Fruit fly (Drosophila melanogaster) whole organism, embryonic: ENCODE results near the gene mon2.

Source experiments
- Abd-B ChIP-seq: fragments of 200-800 bp; sonication (Bioruptor generic); optimal IDR thresholded peaks from 2 replicates; lab custom pipeline; 2018; ENCODE audit warnings: missing biosample characterization, mild to moderate bottlenecking, missing genetic modification characterization, moderate library complexity
- Aef1 ChIP-seq: fragments of 200-800 bp; sonication (Bioruptor generic); IDR thresholded peaks from 3 replicates; pipeline ENCODE4 v1.3.6; 2022; ENCODE audit warnings: missing biosample characterization, missing genetic modification characterization
- BtbVII ChIP-seq: fragments of 200-800 bp; sonication (Bioruptor generic); optimal IDR thresholded peaks from 3 replicates; lab custom pipeline; 2017; ENCODE audit warnings: missing biosample characterization, mild to moderate bottlenecking, missing genetic modification characterization
- C15 ChIP-seq: fragments of 200-800 bp; sonication (Bioruptor generic); IDR thresholded peaks from 3 replicates; pipeline ENCODE4 v1.3.6; 2022; ENCODE audit warnings: missing biosample characterization, missing genetic modification characterization
- CG10321 ChIP-seq: fragments of 200-800 bp; sonication (Bioruptor generic); IDR thresholded peaks from 2 replicates; pipeline ENCODE4 v1.3.6; 2022; ENCODE audit warnings: missing biosample characterization, missing genetic modification characterization
- CG10565 ChIP-seq: fragments of 200-800 bp; sonication (Bioruptor generic); optimal IDR thresholded peaks from 3 replicates; lab custom pipeline; 2016; ENCODE audit warnings: missing biosample characterization, mild to moderate bottlenecking, missing genetic modification characterization
- CG12299 ChIP-seq: fragments of 200-800 bp; sonication (Bioruptor generic); optimal IDR thresholded peaks from 2 replicates; lab custom pipeline; 2018; ENCODE audit warnings: missing biosample characterization, mild to moderate bottlenecking, missing genetic modification characterization
- CG12942 ChIP-seq: fragments of 200-800 bp; sonication (Bioruptor generic); optimal IDR thresholded peaks from 3 replicates; lab custom pipeline; 2016; ENCODE audit warnings: missing biosample characterization, missing genetic modification characterization
- CG15269 ChIP-seq: fragments of 200-800 bp; sonication (Bioruptor generic); optimal IDR thresholded peaks from 2 replicates; lab custom pipeline; 2018; ENCODE audit warnings: missing biosample characterization, mild to moderate bottlenecking, missing genetic modification characterization, moderate library complexity
- CG1529 ChIP-seq: fragments of 200-800 bp; sonication (Bioruptor generic); optimal IDR thresholded peaks from 3 replicates; lab custom pipeline; 2018; ENCODE audit warnings: missing biosample characterization, missing genetic modification characterization
- CG16813 ChIP-seq: fragments of 200-800 bp; sonication (Bioruptor generic); IDR thresholded peaks from 3 replicates; pipeline ENCODE4 v1.3.6; 2022; ENCODE audit warnings: missing biosample characterization, missing genetic modification characterization; ENCODE audit not compliant: partially characterized antibody
- CG16863 ChIP-seq: fragments of 200-800 bp; sonication (Bioruptor generic); optimal IDR thresholded peaks from 3 replicates; lab custom pipeline; 2016; ENCODE audit warnings: missing biosample characterization, missing genetic modification characterization
- CG17385 ChIP-seq: fragments of 200-800 bp; sonication (Bioruptor generic); optimal IDR thresholded peaks from 3 replicates; lab custom pipeline; 2018; ENCODE audit warnings: missing biosample characterization, mild to moderate bottlenecking, missing genetic modification characterization
- CG2120 ChIP-seq: fragments of 200-800 bp; sonication (Bioruptor generic); optimal IDR thresholded peaks from 3 replicates; lab custom pipeline; 2016; ENCODE audit warnings: missing biosample characterization, missing genetic modification characterization
- CG2678 ChIP-seq: fragments of 200-800 bp; sonication (Bioruptor generic); optimal IDR thresholded peaks from 3 replicates; lab custom pipeline; 2019; ENCODE audit warnings: missing biosample characterization, mild to moderate bottlenecking, missing genetic modification characterization, moderate library complexity
- CG2712 ChIP-seq: fragments of 200-800 bp; optimal IDR thresholded peaks from 3 replicates; lab custom pipeline; 2019; ENCODE audit warnings: missing biosample characterization, mild to moderate bottlenecking, missing genetic modification characterization, moderate library complexity
- CG30403 ChIP-seq: fragments of 200-800 bp; sonication (Bioruptor generic); optimal IDR thresholded peaks from 3 replicates; lab custom pipeline; 2016; ENCODE audit warnings: missing biosample characterization, missing genetic modification characterization
- CG3065 ChIP-seq: fragments of 200-800 bp; sonication (Bioruptor generic); optimal IDR thresholded peaks from 2 replicates; lab custom pipeline; 2016; ENCODE audit warnings: missing biosample characterization, missing genetic modification characterization
- CG33557 ChIP-seq: fragments of 200-800 bp; sonication (Bioruptor generic); optimal IDR thresholded peaks from 2 replicates; lab custom pipeline; 2019; ENCODE audit warnings: missing biosample characterization, mild to moderate bottlenecking, missing genetic modification characterization, moderate library complexity
- CG3407 ChIP-seq: fragments of 200-800 bp; sonication (Bioruptor generic); optimal IDR thresholded peaks from 2 replicates; lab custom pipeline; 2018; ENCODE audit warnings: missing biosample characterization, mild to moderate bottlenecking, missing genetic modification characterization
- CG34376 ChIP-seq: fragments of 200-800 bp; sonication (Bioruptor generic); optimal IDR thresholded peaks from 2 replicates; lab custom pipeline; 2018; ENCODE audit warnings: missing biosample characterization, mild to moderate bottlenecking, missing genetic modification characterization
- CG4730 ChIP-seq: fragments of 200-800 bp; sonication (Bioruptor generic); IDR thresholded peaks from 2 replicates; pipeline ENCODE4 v1.3.6; 2022; ENCODE audit warnings: missing biosample characterization, missing genetic modification characterization
- CG4820 ChIP-seq: fragments of 200-800 bp; sonication (Bioruptor generic); optimal IDR thresholded peaks from 3 replicates; lab custom pipeline; 2016; ENCODE audit warnings: missing biosample characterization, missing genetic modification characterization
- CG7556 ChIP-seq: fragments of 200-800 bp; sonication (Bioruptor generic); optimal IDR thresholded peaks from 2 replicates; lab custom pipeline; 2017; ENCODE audit warnings: missing biosample characterization, mild to moderate bottlenecking, missing genetic modification characterization
- CG9876 ChIP-seq: fragments of 200-800 bp; sonication (Bioruptor generic); optimal IDR thresholded peaks from 2 replicates; lab custom pipeline; 2016; ENCODE audit warnings: missing biosample characterization, missing genetic modification characterization
- CkIIα-i1 ChIP-seq: fragments of 200-800 bp; sonication (Bioruptor generic); IDR thresholded peaks from 2 replicates; pipeline ENCODE4 v1.3.6; 2022; ENCODE audit warnings: missing biosample characterization, missing genetic modification characterization
- Dfd ChIP-seq, 2 experiments: fragments of >200 bp; optimal IDR thresholded peaks; 2 replicates each; lab custom pipeline; 2017; ENCODE audit warnings: missing biosample characterization in 2 of 2, missing genetic modification characterization in 2 of 2
- Max ChIP-seq: fragments of 200-800 bp; sonication (Bioruptor generic); optimal IDR thresholded peaks from 2 replicates; lab custom pipeline; 2016; ENCODE audit warnings: missing biosample characterization, mild to moderate bottlenecking, missing genetic modification characterization
- NC2β ChIP-seq: fragments of 200-800 bp; sonication (Bioruptor generic); optimal IDR thresholded peaks from 2 replicates; lab custom pipeline; 2016; ENCODE audit warnings: missing biosample characterization, missing genetic modification characterization
- Pdp1 ChIP-seq, 2 experiments: fragments of 200-800 bp; sonication (Bioruptor generic); optimal IDR thresholded peaks; 3 replicates each; lab custom pipeline; 2016; ENCODE audit warnings: missing biosample characterization in 2 of 2, missing genetic modification characterization in 2 of 2, mild to moderate bottlenecking in 1 of 2, moderate library complexity in 1 of 2
- Scr ChIP-seq: fragments of 200-800 bp; sonication (Bioruptor generic); IDR thresholded peaks from 2 replicates; pipeline ENCODE4 v1.3.6; 2022; ENCODE audit warnings: missing biosample characterization, missing genetic modification characterization; ENCODE audit not compliant: partially characterized antibody
- crc ChIP-seq: fragments of 200-800 bp; sonication (Bioruptor generic); optimal IDR thresholded peaks from 2 replicates; lab custom pipeline; 2016; ENCODE audit warnings: missing biosample characterization, missing genetic modification characterization
- croc ChIP-seq: fragments of 200-800 bp; sonication (Bioruptor generic); conservative IDR thresholded peaks from 3 replicates; pipeline ENCODE4 v1.3.6; 2022; ENCODE audit warnings: missing biosample characterization, missing genetic modification characterization
- danr ChIP-seq: fragments of 200-800 bp; sonication (Bioruptor generic); IDR thresholded peaks from 2 replicates; pipeline ENCODE4 v1.3.6; 2022; ENCODE audit warnings: missing biosample characterization, missing genetic modification characterization
- dati ChIP-seq: fragments of 200-800 bp; sonication (Bioruptor generic); IDR thresholded peaks from 2 replicates; pipeline ENCODE4 v1.3.6; 2022; ENCODE audit warnings: missing biosample characterization, missing genetic modification characterization
- dimm ChIP-seq: fragments of 200-800 bp; sonication (Bioruptor generic); IDR thresholded peaks from 2 replicates; pipeline ENCODE4 v1.3.6; 2022; ENCODE audit warnings: missing biosample characterization, missing genetic modification characterization
- dm ChIP-seq: fragments of 200-800 bp; sonication (Bioruptor generic); optimal IDR thresholded peaks from 3 replicates; lab custom pipeline; 2016; ENCODE audit warnings: missing biosample characterization, missing genetic modification characterization
- fru ChIP-seq: fragments of >200 bp; optimal IDR thresholded peaks from 2 replicates; lab custom pipeline; 2017
- hbn ChIP-seq: fragments of 200-800 bp; sonication (Bioruptor generic); IDR thresholded peaks from 2 replicates; pipeline ENCODE4 v1.3.6; 2022; ENCODE audit warnings: missing biosample characterization, missing genetic modification characterization; ENCODE audit not compliant: partially characterized antibody
- lab ChIP-seq: fragments of 200-800 bp; sonication (Bioruptor generic); optimal IDR thresholded peaks from 3 replicates; lab custom pipeline; 2017; ENCODE audit warnings: missing biosample characterization, missing genetic modification characterization, mild to moderate bottlenecking, moderate library complexity, missing genetic modification reagents
- luna ChIP-seq: fragments of 200-800 bp; sonication (Bioruptor generic); optimal IDR thresholded peaks from 2 replicates; lab custom pipeline; 2016; ENCODE audit warnings: missing biosample characterization, missing genetic modification characterization
- oc ChIP-seq: fragments of 200-800 bp; sonication (Bioruptor generic); optimal IDR thresholded peaks from 2 replicates; lab custom pipeline; 2018; ENCODE audit warnings: missing biosample characterization, mild to moderate bottlenecking, missing genetic modification characterization, moderate library complexity
- odd ChIP-seq: fragments of 200-800 bp; sonication (Bioruptor generic); optimal IDR thresholded peaks from 2 replicates; lab custom pipeline; 2017; ENCODE audit warnings: missing biosample characterization, mild to moderate bottlenecking, missing genetic modification characterization
- pan ChIP-seq, 4 experiments: fragments of >200 bp in 3 of 4; fragments of 200-800 bp in 1 of 4; sonication (Bioruptor generic) in 1 of 4; optimal IDR thresholded peaks in 3 of 4; IDR thresholded peaks in 1 of 4; 2 replicates each; pipeline versions ENCODE4 v1.3.6 to Lab custom; 2017 to 2022; ENCODE audit warnings: missing biosample characterization in 2 of 4, missing genetic modification characterization in 2 of 4, mixed read lengths in 1 of 4
- pnt ChIP-seq: fragments of 200-800 bp; sonication (Bioruptor generic); optimal IDR thresholded peaks from 3 replicates; lab custom pipeline; 2016; ENCODE audit warnings: missing biosample characterization, missing genetic modification characterization
- sima ChIP-seq: fragments of 200-800 bp; sonication (Bioruptor generic); optimal IDR thresholded peaks from 2 replicates; lab custom pipeline; 2016; ENCODE audit warnings: missing biosample characterization, missing genetic modification characterization
- stc ChIP-seq: fragments of 200-800 bp; sonication (Bioruptor generic); IDR thresholded peaks from 2 replicates; pipeline ENCODE4 v1.3.6; 2022; ENCODE audit warnings: missing biosample characterization, missing genetic modification characterization
- tio ChIP-seq: fragments of 200-800 bp; sonication (Bioruptor generic); optimal IDR thresholded peaks from 2 replicates; lab custom pipeline; 2017; ENCODE audit warnings: missing biosample characterization, missing genetic modification characterization, inconsistent platforms
- tx ChIP-seq: fragments of 200-800 bp; sonication (Bioruptor generic); optimal IDR thresholded peaks from 2 replicates; lab custom pipeline; 2016; ENCODE audit warnings: missing biosample characterization, missing genetic modification characterization
- vnd ChIP-seq: fragments of 200-800 bp; sonication (Bioruptor generic); IDR thresholded peaks from 3 replicates; pipeline ENCODE4 v1.3.6; 2022; ENCODE audit warnings: missing biosample characterization, missing genetic modification characterization; ENCODE audit not compliant: partially characterized antibody

Gene mon2

dm6 chr2L:8088025-8088789 is 35.6 kb downstream of the mon2 start:
- peak; percentile 61 for TF ChIP-seq CG34376
- peak; percentile 49 for TF ChIP-seq CG2120 (GFP tag; lab: Kevin White, UChicago)
- TF ChIP-seq Scr (GFP tag; lab: Robert Waterston, UW): peak; percentile 45; the same call in 1 of the 2 replicates
- TF ChIP-seq Aef1 (GFP tag; lab: Robert Waterston, UW): no peak
- TF ChIP-seq CG4730 (GFP tag; lab: Robert Waterston, UW): no peak
- TF ChIP-seq danr (GFP tag; lab: Robert Waterston, UW): no peak
- no peak for TF ChIP-seq CG10565 (GFP tag; lab: Kevin White, UChicago)
- TF ChIP-seq odd (GFP tag; lab: Kevin White, UChicago): no peak
- no peak for TF ChIP-seq CG4820 (GFP tag; lab: Kevin White, UChicago)
- TF ChIP-seq sima (GFP tag; lab: Kevin White, UChicago): no peak
- TF ChIP-seq CG12942 (GFP tag; lab: Kevin White, UChicago): no peak
- TF ChIP-seq Pdp1 (GFP tag; optimal IDR thresholded peaks at IDR 0.05; lab: Kevin White, UChicago): peak in 1 of 2 experiments; percentile 88
- no peak for TF ChIP-seq CG33557 (GFP tag; lab: Kevin White, UChicago)
- no peak for TF ChIP-seq NC2β (GFP tag; lab: Kevin White, UChicago)
- no peak for TF ChIP-seq luna (GFP tag; lab: Kevin White, UChicago)
- no peak for TF ChIP-seq CG30403 (GFP tag; lab: Kevin White, UChicago)
- no peak for TF ChIP-seq CG12299
- TF ChIP-seq dimm (GFP tag; lab: Robert Waterston, UW): no peak
- TF ChIP-seq Abd-B (GFP tag; lab: Kevin White, UChicago): no peak
- no peak for TF ChIP-seq CG2712 (tag; lab: Kevin White, UChicago)
- TF ChIP-seq dati (GFP tag; lab: Robert Waterston, UW): no peak
- no peak for TF ChIP-seq C15
- no peak for TF ChIP-seq CkIIα-i1 (GFP tag; lab: Robert Waterston, UW)
- no peak for TF ChIP-seq oc
- no peak for TF ChIP-seq pnt (GFP tag; lab: Kevin White, UChicago)
- no peak for TF ChIP-seq CG17385 (GFP tag; lab: Kevin White, UChicago)
- TF ChIP-seq CG1529 (GFP tag; lab: Kevin White, UChicago): no peak
- TF ChIP-seq lab (GFP tag; lab: Kevin White, UChicago): peak; percentile 51
- TF ChIP-seq tio (GFP tag; lab: Kevin White, UChicago): no peak
- TF ChIP-seq croc (GFP tag; lab: Robert Waterston, UW): no peak
- TF ChIP-seq hbn: no peak
- TF ChIP-seq fru (lab: Kevin White, UChicago): no peak
- TF ChIP-seq CG16813: 0 out of 3 replicates have a peak, but pooled peaks have one; percentile 26
- no peak for TF ChIP-seq BtbVII (GFP tag; lab: Kevin White, UChicago)
- no peak for TF ChIP-seq pan (optimal IDR thresholded peaks at IDR 0.05; lab: Kevin White, UChicago)
- no peak for TF ChIP-seq pan (GFP tag; optimal IDR thresholded peaks at IDR 0.05 in 1 of 2, IDR thresholded peaks at IDR 0.05 in 1 of 2)
- no peak for TF ChIP-seq CG9876 (GFP tag; lab: Kevin White, UChicago)
- TF ChIP-seq vnd (GFP tag; lab: Robert Waterston, UW): 0 out of 3 replicates have a peak, but pooled peaks have one; percentile 25
- no peak for TF ChIP-seq CG15269 (tag; lab: Kevin White, UChicago)
- TF ChIP-seq Dfd (GFP tag; optimal IDR thresholded peaks at IDR 0.05; lab: Kevin White, UChicago): no peak
- no peak for TF ChIP-seq stc (GFP tag; lab: Robert Waterston, UW)
- TF ChIP-seq CG7556: no peak
- no peak for TF ChIP-seq CG3065 (GFP tag; lab: Kevin White, UChicago)
- TF ChIP-seq crc (GFP tag; lab: Kevin White, UChicago): no peak
- no peak for TF ChIP-seq CG16863
- TF ChIP-seq CG3407: no peak
- no peak for TF ChIP-seq tx (GFP tag; lab: Kevin White, UChicago)
- TF ChIP-seq Max (GFP tag; lab: Kevin White, UChicago): no peak
- TF ChIP-seq CG2678: peak; percentile 17
- no peak for TF ChIP-seq CG10321 (GFP tag; lab: Robert Waterston, UW)
- no peak for TF ChIP-seq dm (GFP tag; lab: Kevin White, UChicago)
